Worm (Caenorhabditis elegans) whole organism, L4 larva: ENCODE results near the gene pas-6.

Experiments used
- ama-1 ChIP-seq: fragments of 150-350 bp; optimal IDR thresholded peaks from 2 replicates; lab custom pipeline; 2014; ENCODE audit warnings: inconsistent platforms, mixed read lengths
- mep-1 ChIP-seq: fragments of 150-350 bp; sonication (generic microtip); optimal IDR thresholded peaks from 3 replicates; lab custom pipeline; 2014; ENCODE audit warnings: missing biosample characterization, missing genetic modification characterization
- nhr-28 ChIP-seq: fragments of 150-350 bp; optimal IDR thresholded peaks from 2 replicates; lab custom pipeline; 2014; ENCODE audit warnings: missing biosample characterization, missing genetic modification characterization
- ztf-11 ChIP-seq: fragments of 150-350 bp; optimal IDR thresholded peaks from 2 replicates; lab custom pipeline; 2014; ENCODE audit warnings: missing biosample characterization, missing genetic modification characterization

DNA sequence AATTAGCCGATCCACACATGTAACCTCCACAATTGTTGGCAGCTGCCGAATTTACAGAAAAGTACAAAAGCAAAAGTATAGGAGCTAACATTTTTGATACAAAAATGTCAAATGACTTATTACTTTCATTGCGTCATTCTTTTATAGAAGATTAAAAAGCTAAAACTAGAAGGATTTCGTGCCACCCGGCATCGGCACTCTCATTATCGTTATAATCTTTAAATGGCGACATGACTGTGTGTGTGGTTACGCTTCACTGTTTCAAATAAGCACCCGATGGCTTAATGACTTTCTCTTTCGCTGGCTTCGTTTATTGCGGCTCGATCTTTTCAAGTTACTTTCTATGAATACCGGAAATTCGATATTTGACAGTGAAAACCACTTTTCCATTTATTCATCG, 50.4 kb downstream of the pas-6 start, which contains the start of gene grl-1:
- TF ChIP-seq ama-1 (lab: Kevin White, UChicago): no peak
- TF ChIP-seq ztf-11: no peak
- no peak for TF ChIP-seq nhr-28
- no peak for TF ChIP-seq mep-1 (tag; lab: Kevin White, UChicago)
